Worm (Caenorhabditis elegans) whole organism, L4 larva: Measurements from ENCODE around the gene Y67D8A.2.

Experiments
- D1046.2 ChIP-seq: fragments of 200-800 bp; sonication (Bioruptor generic); IDR thresholded peaks from 2 replicates; pipeline ENCODE4 v1.3.6; 2022; ENCODE audit warnings: missing genetic modification characterization, missing compliant biosample characterization
- F10B5.3 ChIP-seq: sonication (generic microtip); optimal IDR thresholded peaks from 2 replicates; lab custom pipeline; 2016; ENCODE audit warnings: mild to moderate bottlenecking, missing genetic modification characterization, missing compliant biosample characterization
- F26F4.8 ChIP-seq: fragments of 200-800 bp; sonication (Bioruptor generic); conservative IDR thresholded peaks from 2 replicates; pipeline ENCODE4 v1.3.6; 2022; ENCODE audit warnings: missing genetic modification characterization, missing compliant biosample characterization
- F37D6.2 ChIP-seq: sonication (generic microtip); optimal IDR thresholded peaks from 2 replicates; lab custom pipeline; 2016; ENCODE audit warnings: mild to moderate bottlenecking, missing genetic modification characterization, missing compliant biosample characterization
- F49E8.2 ChIP-seq: sonication (generic microtip); optimal IDR thresholded peaks from 2 replicates; lab custom pipeline; 2016; ENCODE audit warnings: missing compliant biosample characterization, mild to moderate bottlenecking, missing genetic modification characterization, borderline replicate concordance
- Y48G9A.11 ChIP-seq: fragments of 200-800 bp; sonication (Bioruptor generic); IDR thresholded peaks from 2 replicates; pipeline ENCODE4 v1.3.6; 2022; ENCODE audit warnings: missing genetic modification reagents, missing genetic modification characterization, missing compliant biosample characterization
- Y5F2A.4 ChIP-seq: fragments of 200-800 bp; sonication (Bioruptor generic); optimal IDR thresholded peaks from 2 replicates; lab custom pipeline; 2018; ENCODE audit warnings: mild to moderate bottlenecking, missing genetic modification characterization, missing compliant biosample characterization
- Y75B8A.6 ChIP-seq: fragments of 200-800 bp; sonication (Bioruptor generic); IDR thresholded peaks from 2 replicates; pipeline ENCODE4 v1.3.6; 2022; ENCODE audit warnings: missing genetic modification reagents, missing genetic modification characterization, missing compliant biosample characterization
- aha-1 ChIP-seq: fragments of 150-350 bp; peaks from one replicate; lab custom pipeline; 2014; ENCODE audit warnings: missing biosample characterization, missing genetic modification characterization
- aly-2 ChIP-seq: sonication (generic microtip); optimal IDR thresholded peaks from 2 replicates; lab custom pipeline; 2018; ENCODE audit warnings: missing biosample characterization, missing genetic modification characterization
- arid-1 ChIP-seq: fragments of 200-800 bp; sonication (Bioruptor generic); conservative IDR thresholded peaks from 2 replicates; pipeline ENCODE4 v1.3.6; 2022; ENCODE audit warnings: missing genetic modification reagents, missing genetic modification characterization, missing compliant biosample characterization
- ceh-28 ChIP-seq: fragments of 150-350 bp; optimal IDR thresholded peaks from 2 replicates; lab custom pipeline; 2014; ENCODE audit warnings: missing biosample characterization, missing genetic modification reagents, missing genetic modification characterization
- ceh-44 ChIP-seq: fragments of 200-800 bp; sonication (Bioruptor generic); IDR thresholded peaks from 2 replicates; pipeline ENCODE4 v1.3.6; 2022; ENCODE audit warnings: missing genetic modification reagents, missing genetic modification characterization, missing compliant biosample characterization
- cey-2 ChIP-seq: sonication (generic microtip); optimal IDR thresholded peaks from 3 replicates; lab custom pipeline; 2017; ENCODE audit warnings: missing genetic modification characterization, mild to moderate bottlenecking, missing compliant biosample characterization, antibody characterized with exemption, borderline replicate concordance; ENCODE audit not compliant: insufficient read depth
- ctbp-1 ChIP-seq: fragments of 200-800 bp; sonication (Bioruptor generic); IDR thresholded peaks from 2 replicates; pipeline ENCODE4 v1.3.6; 2022; ENCODE audit warnings: missing genetic modification reagents, missing genetic modification characterization, missing compliant biosample characterization
- daf-16 ChIP-seq, 3 experiments: sonication (generic microtip); optimal IDR thresholded peaks; 2 replicates each; lab custom pipeline; 2016 to 2017; ENCODE audit warnings: missing genetic modification characterization in 3 of 3, missing genetic modification reagents in 3 of 3, mild to moderate bottlenecking in 2 of 3, missing compliant biosample characterization in 2 of 3, missing biosample characterization in 1 of 3, moderate library complexity in 1 of 3
- daf-19 ChIP-seq: fragments of 200-800 bp; sonication (Bioruptor generic); conservative IDR thresholded peaks from 2 replicates; pipeline ENCODE4 v1.3.6; 2022; ENCODE audit warnings: missing genetic modification characterization, missing compliant biosample characterization
- dmd-9 ChIP-seq: fragments of 200-800 bp; sonication (Bioruptor generic); IDR thresholded peaks from 2 replicates; pipeline ENCODE4 v1.3.6; 2022; ENCODE audit warnings: missing genetic modification reagents, missing genetic modification characterization, missing compliant biosample characterization
- fos-1 ChIP-seq: fragments of 150-350 bp; optimal IDR thresholded peaks from 2 replicates; lab custom pipeline; 2014; ENCODE audit warnings: missing biosample characterization, missing genetic modification characterization
- lin-38 ChIP-seq: fragments of 200-800 bp; sonication (Bioruptor generic); IDR thresholded peaks from 2 replicates; pipeline ENCODE4 v1.3.6; 2022; ENCODE audit warnings: missing genetic modification reagents, missing genetic modification characterization, missing compliant biosample characterization
- lin-39 ChIP-seq: fragments of 150-350 bp; optimal IDR thresholded peaks from 2 replicates; lab custom pipeline; 2014; ENCODE audit warnings: missing biosample characterization, missing genetic modification reagents, missing genetic modification characterization
- madf-5 ChIP-seq, 2 experiments: fragments of 200-800 bp; sonication (Bioruptor generic); IDR thresholded peaks; 2 replicates each; pipeline ENCODE4 v1.3.6; 2022; ENCODE audit warnings: missing compliant biosample characterization in 2 of 2, missing genetic modification characterization in 2 of 2
- mdt-29 ChIP-seq: fragments of 200-800 bp; sonication (Bioruptor generic); IDR thresholded peaks from 2 replicates; pipeline ENCODE4 v1.3.6; 2022; ENCODE audit warnings: missing genetic modification reagents, missing genetic modification characterization, missing compliant biosample characterization
- mes-2 ChIP-seq: sonication (generic microtip); optimal IDR thresholded peaks from 2 replicates; lab custom pipeline; 2016; ENCODE audit warnings: missing genotype, mild to moderate bottlenecking, missing genetic modification characterization, missing compliant biosample characterization; ENCODE audit not compliant: poor library complexity, severe bottlenecking
- nhr-10 ChIP-seq: fragments of 150-350 bp; optimal IDR thresholded peaks from 2 replicates; lab custom pipeline; 2014; ENCODE audit warnings: missing biosample characterization, missing genetic modification characterization
- nhr-102 ChIP-seq: sonication (generic microtip); optimal IDR thresholded peaks from 2 replicates; lab custom pipeline; 2016; ENCODE audit warnings: mild to moderate bottlenecking, missing genetic modification characterization, moderate library complexity, missing compliant biosample characterization
- nhr-42 ChIP-seq: fragments of 200-800 bp; sonication (Bioruptor generic); IDR thresholded peaks from 2 replicates; pipeline ENCODE4 v1.3.6; 2022; ENCODE audit warnings: missing genetic modification characterization, missing compliant biosample characterization
- nhr-48 ChIP-seq: sonication (generic microtip); optimal IDR thresholded peaks from 2 replicates; lab custom pipeline; 2016; ENCODE audit warnings: mild to moderate bottlenecking, missing genetic modification characterization, missing compliant biosample characterization
- nhr-6 ChIP-seq: fragments of 150-350 bp; optimal IDR thresholded peaks from 2 replicates; lab custom pipeline; 2014; ENCODE audit warnings: missing biosample characterization, missing genetic modification characterization
- nhr-77 ChIP-seq: fragments of 150-350 bp; optimal IDR thresholded peaks from 2 replicates; lab custom pipeline; 2014; ENCODE audit warnings: missing biosample characterization, missing genetic modification characterization
- pha-4 ChIP-seq, 2 experiments: fragments of 150-350 bp in 1 of 2; fragments of 200-800 bp in 1 of 2; sonication (Bioruptor generic) in 1 of 2; IDR thresholded peaks in 1 of 2; optimal IDR thresholded peaks in 1 of 2; 2 replicates each; pipeline versions ENCODE4 v1.3.6 to Lab custom; 2014 to 2022; ENCODE audit warnings: missing genetic modification characterization in 2 of 2, missing genetic modification reagents in 2 of 2, missing biosample characterization in 1 of 2, missing compliant biosample characterization in 1 of 2
- php-3 ChIP-seq: fragments of 200-800 bp; sonication (Bioruptor generic); IDR thresholded peaks from 2 replicates; pipeline ENCODE4 v1.3.6; 2022; ENCODE audit warnings: missing genetic modification reagents, missing genetic modification characterization, missing compliant biosample characterization
- sdz-12 ChIP-seq: fragments of 200-800 bp; sonication (Bioruptor generic); optimal IDR thresholded peaks from 2 replicates; lab custom pipeline; 2018; ENCODE audit warnings: mild to moderate bottlenecking, missing genetic modification characterization, missing compliant biosample characterization
- snpc-1.2 ChIP-seq: fragments of 200-800 bp; sonication (Bioruptor generic); IDR thresholded peaks from 2 replicates; pipeline ENCODE4 v1.3.6; 2022; ENCODE audit warnings: missing genetic modification reagents, missing genetic modification characterization, missing compliant biosample characterization
- unc-130 ChIP-seq: sonication (generic microtip); optimal IDR thresholded peaks from 2 replicates; lab custom pipeline; 2016; ENCODE audit warnings: missing genetic modification reagents, missing genetic modification characterization, missing compliant biosample characterization
- unc-62 ChIP-seq, 3 experiments: fragments of 150-350 bp in 1 of 3; sonication (generic microtip); optimal IDR thresholded peaks in 2 of 3; peaks in 1 of 3; 1 replicate in 1 of 3; 2 replicates in 2 of 3; lab custom pipeline; 2014 to 2017; ENCODE audit warnings: missing biosample characterization in 3 of 3, missing genetic modification characterization in 3 of 3, missing genetic modification reagents in 3 of 3, missing genotype in 1 of 3
- zfp-3 ChIP-seq: fragments of 200-800 bp; sonication (Bioruptor generic); conservative IDR thresholded peaks from 2 replicates; pipeline ENCODE4 v1.3.6; 2022; ENCODE audit warnings: missing genetic modification reagents, missing genetic modification characterization, missing compliant biosample characterization
- ztf-11 ChIP-seq: fragments of 150-350 bp; optimal IDR thresholded peaks from 2 replicates; lab custom pipeline; 2014; ENCODE audit warnings: missing biosample characterization, missing genetic modification characterization

Gene Y67D8A.2

ce11 chrIV:3294553-3295185 is 72.4 kb downstream of the Y67D8A.2 start, which contains the start of gene W08E12.7 (continued):
- TF ChIP-seq pha-4 (GFP tag; IDR thresholded peaks at IDR 0.05; lab: Robert Waterston, UW) (no peak), pha-4 (tag; optimal IDR thresholded peaks at IDR 0.05; lab: Kevin White, UChicago) (peak; percentile 99), aly-2 (tag; lab: Kevin White, UChicago) (no peak), F26F4.8 (no peak), ceh-28 (tag; lab: Kevin White, UChicago) (peak; percentile 32), nhr-10 (no peak), nhr-77 (tag; lab: Kevin White, UChicago) (peak; percentile 98), fos-1 (no peak), ceh-44 (GFP tag; lab: Robert Waterston, UW) (peak; percentile 91), mes-2 (tag; lab: Kevin White, UChicago) (peak; percentile 96), ctbp-1 (peak; percentile 57; the same call in 1 of the 2 replicates), snpc-1.2 (GFP tag; lab: Robert Waterston, UW) (0 out of 2 replicates have a peak, but pooled peaks have one; percentile 36), madf-5 (GFP tag; IDR thresholded peaks at IDR 0.05; lab: Robert Waterston, UW) (no peak; a peak in 1 of 4 replicates), lin-39 (tag; lab: Kevin White, UChicago) (no peak), sdz-12 (GFP tag; lab: Kevin White, UChicago) (no peak), nhr-42 (GFP tag; lab: Robert Waterston, UW) (peak; percentile 86; the same call in 1 of the 2 replicates), zfp-3 (GFP tag; lab: Robert Waterston, UW) (peak; percentile 87), F49E8.2 (tag; lab: Kevin White, UChicago) (peak; percentile 38), php-3 (0 out of 2 replicates have a peak, but pooled peaks have one; percentile 20), F37D6.2 (tag; lab: Kevin White, UChicago) (peak; percentile 69), ztf-11 (tag; lab: Kevin White, UChicago) (no peak), F10B5.3 (tag; lab: Kevin White, UChicago) (no peak), nhr-6 (peak; percentile 92), Y48G9A.11 (GFP tag; lab: Robert Waterston, UW) (peak; percentile 61; the same call in 1 of the 2 replicates), cey-2 (no peak), nhr-102 (tag; lab: Kevin White, UChicago) (no peak), mdt-29 (peak; percentile 49; the same call in 1 of the 2 replicates), Y75B8A.6 (GFP tag; lab: Robert Waterston, UW) (no peak)

DNA sequence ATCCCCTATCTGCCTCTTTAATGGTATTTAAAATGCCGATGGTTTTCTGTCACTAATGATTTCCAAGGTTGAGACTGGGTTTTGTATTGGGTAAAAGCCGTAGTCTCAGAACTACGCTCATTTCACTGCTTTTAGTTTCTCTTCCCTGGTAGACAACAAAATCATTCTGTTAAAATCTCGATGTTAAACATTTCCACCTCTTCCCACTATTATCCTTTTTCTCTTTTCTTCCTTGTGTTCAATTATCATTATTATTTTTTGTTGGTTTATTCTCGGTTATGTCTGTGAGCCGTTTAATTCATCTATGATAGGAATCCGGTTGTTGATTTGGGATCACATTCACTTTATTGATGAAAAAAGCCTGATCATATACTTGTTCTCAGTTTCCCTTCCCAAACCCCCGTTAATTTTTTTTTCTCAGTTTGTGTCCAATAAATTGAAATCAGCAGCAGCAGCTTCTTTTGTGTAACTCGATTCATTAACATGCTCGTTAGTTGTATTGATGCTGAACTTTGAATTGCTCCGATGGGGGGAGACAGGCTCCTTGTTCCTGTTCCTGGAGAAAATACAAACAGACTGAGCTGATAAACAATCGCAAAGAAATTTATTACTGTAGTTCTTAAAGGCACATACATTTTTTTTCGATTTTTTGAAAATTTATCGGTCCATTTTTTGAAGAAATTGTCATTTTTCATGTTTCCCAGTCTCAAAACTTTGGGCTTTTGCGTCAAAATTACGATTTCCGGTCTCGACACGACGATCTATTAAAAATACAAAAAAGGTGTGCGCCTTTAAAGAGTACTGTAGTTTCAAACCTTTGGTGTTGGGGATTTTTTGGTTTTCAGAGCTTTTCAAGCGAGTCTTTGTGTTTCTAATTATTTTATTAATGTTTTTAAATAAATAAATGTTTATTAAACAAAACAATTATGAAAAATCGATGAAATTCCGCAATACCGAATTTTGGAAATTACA is 74.6 kb downstream of the Y67D8A.2 start:
- TF ChIP-seq mes-2 (tag; lab: Kevin White, UChicago) (peak; percentile 24), zfp-3 (GFP tag; lab: Robert Waterston, UW) (0 out of 2 replicates have a peak, but pooled peaks have one; percentile 20), aha-1 (peak; percentile 86), nhr-48 (tag; lab: Kevin White, UChicago) (no peak), unc-62 (GFP tag; optimal IDR thresholded peaks at IDR 0.05 in 1 of 2; lab: Kevin White, UChicago) (peak in 1 of 2 experiments; percentile 27), unc-62 (tag; optimal IDR thresholded peaks at IDR 0.05; lab: Kevin White, UChicago) (no peak), daf-16 (GFP tag; optimal IDR thresholded peaks at IDR 0.05; lab: Kevin White, UChicago) (no peak), daf-16 (tag; optimal IDR thresholded peaks at IDR 0.05; lab: Kevin White, UChicago) (peak; percentile 31), madf-5 (GFP tag; IDR thresholded peaks at IDR 0.05; lab: Robert Waterston, UW) (0 out of 4 replicates have a peak, but pooled peaks of 1 of the 2 experiments have one; percentile 12), dmd-9 (GFP tag; lab: Robert Waterston, UW) (no peak), arid-1 (peak; percentile 65), unc-130 (GFP tag; lab: Kevin White, UChicago) (peak; percentile 5), D1046.2 (GFP tag; lab: Robert Waterston, UW) (peak; percentile 46; the same call in 1 of the 2 replicates), F49E8.2 (tag; lab: Kevin White, UChicago) (peak; percentile 62), sdz-12 (GFP tag; lab: Kevin White, UChicago) (peak; percentile 10), lin-38 (GFP tag; lab: Robert Waterston, UW) (peak; percentile 74), Y5F2A.4 (GFP tag; lab: Kevin White, UChicago) (peak; percentile 15), ctbp-1 (0 out of 2 replicates have a peak, but pooled peaks have one; percentile 8), pha-4 (GFP tag; IDR thresholded peaks at IDR 0.05; lab: Robert Waterston, UW) (peak; percentile 27; the same call in 1 of the 2 replicates), pha-4 (tag; optimal IDR thresholded peaks at IDR 0.05; lab: Kevin White, UChicago) (no peak), daf-19 (GFP tag; lab: Robert Waterston, UW) (no peak), ceh-28 (tag; lab: Kevin White, UChicago) (no peak), php-3 (no peak)
